Fruit fly (Drosophila melanogaster): ENCODE measurements around the gene nesd.

DNA sequence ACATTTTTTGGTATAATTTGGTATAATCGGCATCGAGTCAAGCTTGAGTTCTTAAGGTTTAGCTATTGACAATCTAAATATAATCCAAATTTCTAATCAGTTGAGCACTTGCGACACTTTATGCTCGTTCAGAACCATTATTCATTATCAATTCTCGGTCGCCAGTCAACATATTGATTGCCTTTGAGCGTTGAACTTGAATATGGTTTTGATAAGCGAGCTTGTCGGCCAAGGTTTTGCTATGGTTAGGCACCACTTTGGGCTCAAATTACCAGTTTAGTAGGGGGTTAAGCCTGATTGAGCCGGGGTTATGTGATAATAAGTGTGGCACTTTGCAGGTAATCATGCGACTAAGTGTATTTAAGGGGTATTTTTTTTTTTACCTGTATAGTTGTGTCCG, 19.4 kb upstream of the nesd start:
- no peak for TF ChIP-seq EcR (GFP tag; optimal IDR thresholded peaks at IDR 0.05)
- TF ChIP-seq usp (GFP tag; optimal IDR thresholded peaks at IDR 0.05), result no peak
- no peak for TF ChIP-seq pan (optimal IDR thresholded peaks at IDR 0.05)
- TF ChIP-seq psq (optimal IDR thresholded peaks at IDR 0.05), result no peak
- no peak for TF ChIP-seq CG8478 (optimal IDR thresholded peaks at IDR 0.05)

Data from whole organism.